Worm (Caenorhabditis elegans) whole organism, L3 larva: ENCODE data around the gene C34E10.12.

Experiments
- ama-1 ChIP-seq: fragments of 150-350 bp; optimal IDR thresholded peaks from 2 replicates; lab custom pipeline; 2018
- elt-2 ChIP-seq: sonication (generic microtip); optimal IDR thresholded peaks from 2 replicates; lab custom pipeline; 2016; ENCODE audit warnings: missing genetic modification reagents, mild to moderate bottlenecking, missing genetic modification characterization, missing compliant biosample characterization
- jun-1 ChIP-seq: fragments of 150-350 bp; optimal IDR thresholded peaks from 2 replicates; lab custom pipeline; 2014; ENCODE audit warnings: missing biosample characterization, missing genetic modification reagents, missing genetic modification characterization
- lin-39 ChIP-seq: fragments of 150-350 bp; optimal IDR thresholded peaks from 2 replicates; lab custom pipeline; 2018; ENCODE audit warnings: missing biosample characterization, missing genetic modification reagents, missing genetic modification characterization
- mdl-1 ChIP-seq: fragments of 150-350 bp; optimal IDR thresholded peaks from 2 replicates; lab custom pipeline; 2014; ENCODE audit warnings: missing biosample characterization, missing genetic modification characterization
- nhr-11 ChIP-seq: fragments of 150-350 bp; optimal IDR thresholded peaks from 2 replicates; lab custom pipeline; 2014; ENCODE audit warnings: missing biosample characterization, missing genetic modification characterization
- nhr-12 ChIP-seq: fragments of 150-350 bp; optimal IDR thresholded peaks from 2 replicates; lab custom pipeline; 2014; ENCODE audit warnings: missing biosample characterization, missing genetic modification characterization
- nhr-237 ChIP-seq: fragments of 150-350 bp; optimal IDR thresholded peaks from 2 replicates; lab custom pipeline; 2014; ENCODE audit warnings: missing biosample characterization, missing genetic modification characterization
- nhr-28 ChIP-seq: fragments of 150-350 bp; optimal IDR thresholded peaks from 2 replicates; lab custom pipeline; 2014; ENCODE audit warnings: missing biosample characterization, missing genetic modification characterization
- pha-4 ChIP-seq: fragments of 150-350 bp; optimal IDR thresholded peaks from 2 replicates; lab custom pipeline; 2014; ENCODE audit warnings: missing biosample characterization, missing genetic modification reagents, missing genetic modification characterization
- pqm-1 ChIP-seq: fragments of 150-350 bp; optimal IDR thresholded peaks from 2 replicates; lab custom pipeline; 2017; ENCODE audit warnings: missing biosample characterization, missing genetic modification characterization, inconsistent platforms
- skn-1 ChIP-seq: fragments of 150-350 bp; optimal IDR thresholded peaks from 2 replicates; lab custom pipeline; 2014; ENCODE audit warnings: missing biosample characterization, missing genetic modification characterization
- unc-39 ChIP-seq: sonication (generic microtip); optimal IDR thresholded peaks from 4 replicates; lab custom pipeline; 2017; ENCODE audit warnings: missing biosample characterization, missing genetic modification characterization

- TF ChIP-seq pha-4 (tag; lab: Kevin White, UChicago) (no peak), nhr-12 (tag; lab: Kevin White, UChicago) (no peak), jun-1 (no peak), nhr-237 (tag; lab: Kevin White, UChicago) (no peak), mdl-1 (tag; lab: Kevin White, UChicago) (no peak), skn-1 (tag; lab: Kevin White, UChicago) (no peak), elt-2 (no peak), nhr-28 (no peak), nhr-11 (tag; lab: Kevin White, UChicago) (no peak), lin-39 (tag; lab: Kevin White, UChicago) (no peak), unc-39 (no peak), ama-1 (no peak), pqm-1 (tag; lab: Kevin White, UChicago) (no peak)
These were observed 18.7 kb downstream of the C34E10.12 start, which contains the start of gene syx-16 for ce11 chrIII:5208992-5209391.
